Fruit fly (Drosophila melanogaster): Measurements from ENCODE around the gene CG9928.

Gene CG9928

DNA sequence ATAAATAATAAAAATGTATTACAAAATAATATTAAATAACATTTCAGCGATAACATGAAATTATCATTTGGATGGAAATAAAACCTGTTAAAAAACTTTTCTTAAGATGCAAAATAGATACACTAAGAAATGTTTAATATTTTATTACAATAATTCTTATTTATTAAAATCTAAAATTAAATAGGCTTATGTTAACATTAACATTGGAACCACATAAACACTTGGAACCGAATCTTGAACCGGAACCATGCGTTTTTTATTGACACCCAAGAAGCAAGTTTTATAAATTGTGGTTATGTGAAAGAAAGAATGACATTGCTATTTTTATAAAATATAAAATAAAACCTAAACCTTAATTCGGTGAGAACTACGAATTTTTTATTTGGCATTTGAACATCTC, 17.5 kb upstream of the CG9928 start, which contains the start of gene kmg:
Gene kmg (plus strand): TSS at position 301 of the 400 bp plus-strand sequence.
- TF ChIP-seq CG14655 (GFP tag; optimal IDR thresholded peaks at IDR 0.05) (no peak), CG8301 (tag; optimal IDR thresholded peaks at IDR 0.05) (no peak), gl (tag; optimal IDR thresholded peaks at IDR 0.05) (no peak), Pif1B (GFP tag; optimal IDR thresholded peaks at IDR 0.05) (no peak), CG32121 (GFP tag; IDR thresholded peaks at IDR 0.05) (no peak), fd96Ca (GFP tag; IDR thresholded peaks at IDR 0.05) (no peak), CG12605 (GFP tag; IDR thresholded peaks at IDR 0.05) (no peak), CG9948 (tag; optimal IDR thresholded peaks at IDR 0.05) (no peak), EcR (GFP tag; optimal IDR thresholded peaks at IDR 0.05) (no peak)

DNA sequence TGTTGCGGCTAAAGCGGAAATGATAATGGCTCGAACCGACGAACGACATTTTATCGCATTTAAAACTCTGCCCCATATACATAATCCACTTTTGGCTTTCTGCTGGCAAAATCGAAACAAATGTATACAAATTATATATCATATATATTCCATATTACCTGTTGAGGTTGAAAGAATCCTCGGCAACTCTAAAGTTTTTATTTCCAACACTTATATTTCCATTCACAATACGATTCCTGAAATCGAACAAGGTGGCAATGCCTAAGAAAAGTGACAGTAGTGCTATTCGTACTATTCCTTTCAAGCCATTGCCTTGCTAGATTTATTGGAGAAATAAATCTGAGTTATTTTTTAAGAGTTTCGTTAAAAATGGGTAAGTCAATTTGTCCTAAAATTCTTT, 15.8 kb upstream of the CG9928 start, which contains the start of gene Pk34A:
Gene Pk34A (plus strand): TSS at position 301 of the 400 bp plus-strand sequence.
- no peak for TF ChIP-seq CG9948 (tag; optimal IDR thresholded peaks at IDR 0.05)
- no peak for TF ChIP-seq Pif1A (GFP tag; optimal IDR thresholded peaks at IDR 0.05)
- TF ChIP-seq CG10348 (GFP tag; IDR thresholded peaks at IDR 0.05), result no peak
- no peak for TF ChIP-seq EcR (GFP tag; optimal IDR thresholded peaks at IDR 0.05)
- TF ChIP-seq Pif1B (GFP tag; optimal IDR thresholded peaks at IDR 0.05), result no peak
- no peak for TF ChIP-seq rn (GFP tag; IDR thresholded peaks at IDR 0.05)
- TF ChIP-seq Ets98B (GFP tag; IDR thresholded peaks at IDR 0.05), result no peak
- no peak for TF ChIP-seq CG14655 (GFP tag; optimal IDR thresholded peaks at IDR 0.05)
- no peak for TF ChIP-seq CG34367 (tag; optimal IDR thresholded peaks at IDR 0.05)
- TF ChIP-seq CG4496 (GFP tag; IDR thresholded peaks at IDR 0.05), result no peak

DNA sequence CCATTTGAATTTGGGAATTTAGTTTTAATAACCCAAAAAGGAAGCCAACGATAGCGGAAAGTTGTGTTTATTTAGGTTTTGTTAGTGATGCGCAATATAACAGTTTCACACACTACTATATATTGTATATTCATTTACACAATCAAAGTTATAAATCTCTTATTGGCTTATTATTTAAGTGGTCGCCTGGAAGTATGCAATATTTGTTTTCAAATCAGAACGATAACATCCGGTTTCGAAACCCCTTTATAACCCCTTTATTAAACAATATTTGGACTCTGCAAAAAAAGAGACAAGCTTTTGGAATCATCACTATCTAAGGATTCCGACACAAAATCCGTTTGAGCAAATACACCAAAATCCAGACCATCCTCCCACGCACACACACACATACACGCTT, 15.2 kb upstream of the CG9928 start:
- peak; percentile 25; the same call in 2 of the 3 replicates for TF ChIP-seq CG4496 (GFP tag; IDR thresholded peaks at IDR 0.05)
- no peak for TF ChIP-seq rn (GFP tag; IDR thresholded peaks at IDR 0.05)
- peak; percentile 29 for TF ChIP-seq Pif1A (GFP tag; optimal IDR thresholded peaks at IDR 0.05)
- TF ChIP-seq fd96Ca (GFP tag; IDR thresholded peaks at IDR 0.05), result no peak
- peak; percentile 6 for TF ChIP-seq Snoo (tag; optimal IDR thresholded peaks at IDR 0.05)

DNA sequence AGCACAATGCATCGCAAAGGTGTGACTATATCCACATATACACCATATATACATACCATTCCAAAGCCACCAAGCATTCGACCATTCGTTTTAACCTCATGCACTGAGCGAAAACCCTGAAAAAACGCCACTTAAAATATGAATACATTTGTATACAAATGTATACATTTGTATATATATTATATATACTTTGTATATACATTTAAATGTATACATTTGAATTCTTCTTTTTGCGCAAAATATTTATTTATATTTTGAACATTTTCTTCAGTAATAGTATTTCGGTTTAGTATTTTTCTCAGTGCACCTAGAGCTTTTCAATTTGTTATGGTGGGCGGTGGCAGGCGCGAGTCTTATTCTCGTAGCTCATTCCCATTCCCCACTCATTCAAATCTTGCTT, 13.6 kb upstream of the CG9928 start:
- TF ChIP-seq CG14655 (GFP tag; optimal IDR thresholded peaks at IDR 0.05), result peak; percentile 7
- peak; percentile 18 for TF ChIP-seq CG17806 (tag; optimal IDR thresholded peaks at IDR 0.05)
- TF ChIP-seq CG15710 (tag; optimal IDR thresholded peaks at IDR 0.05), result no peak
- TF ChIP-seq CG8159 (tag; optimal IDR thresholded peaks at IDR 0.05), result peak; percentile 17
- TF ChIP-seq Pif1A (GFP tag; optimal IDR thresholded peaks at IDR 0.05), result peak; percentile 53
- no peak for TF ChIP-seq fd96Ca (GFP tag; IDR thresholded peaks at IDR 0.05)
- peak; percentile 50 for TF ChIP-seq CG9948 (tag; optimal IDR thresholded peaks at IDR 0.05)

DNA sequence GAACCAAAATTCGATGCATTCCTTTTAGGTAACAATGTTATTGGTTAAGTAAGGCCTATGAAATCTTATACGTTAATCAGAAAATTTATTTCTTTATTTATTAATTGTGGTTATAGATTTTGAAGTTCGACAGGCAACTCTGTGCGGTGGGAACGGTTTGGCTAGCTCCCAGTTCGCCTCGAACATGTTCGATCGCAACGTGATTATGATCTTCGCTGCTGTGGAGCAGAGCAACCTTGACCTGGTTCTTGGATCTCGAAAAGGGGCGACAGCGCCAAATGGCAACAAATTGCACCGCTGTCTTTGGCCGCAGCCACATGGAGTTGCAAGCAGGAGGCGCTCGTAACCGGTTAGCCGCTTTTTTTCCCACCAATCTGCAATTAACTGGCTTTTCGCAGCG, 11.6 kb upstream of the CG9928 start:
- TF ChIP-seq CG13204 (GFP tag; optimal IDR thresholded peaks at IDR 0.05), result no peak
- TF ChIP-seq fd96Ca (GFP tag; IDR thresholded peaks at IDR 0.05), result no peak; the same call in 2 of the 3 replicates
- peak; percentile 45 for TF ChIP-seq EcR (GFP tag; optimal IDR thresholded peaks at IDR 0.05)
- no peak for TF ChIP-seq CG10348 (GFP tag; IDR thresholded peaks at IDR 0.05)
- no peak for TF ChIP-seq CG9948 (tag; optimal IDR thresholded peaks at IDR 0.05)
- no peak for TF ChIP-seq CG34367 (tag; optimal IDR thresholded peaks at IDR 0.05)
- TF ChIP-seq Pif1B (GFP tag; optimal IDR thresholded peaks at IDR 0.05), result no peak
- no peak for TF ChIP-seq CG12605 (GFP tag; IDR thresholded peaks at IDR 0.05)

DNA sequence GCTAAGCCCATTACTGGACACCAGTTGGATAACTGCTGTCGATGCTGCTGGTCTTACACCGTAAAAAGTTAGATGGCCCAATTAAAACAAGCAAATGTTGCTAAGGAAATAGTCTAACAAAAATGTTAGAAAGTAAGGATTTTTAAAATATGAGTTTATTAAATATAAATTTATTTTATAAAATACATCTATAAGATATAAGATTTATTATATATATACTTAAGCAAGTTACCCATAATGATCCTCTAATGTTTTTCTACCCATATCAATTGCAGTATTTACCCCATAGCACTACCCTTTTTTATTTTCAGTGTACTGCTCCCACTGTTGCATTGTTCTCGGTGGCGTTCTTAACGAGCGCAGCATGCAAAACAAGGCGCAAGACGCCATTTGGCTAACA, 3.6 kb upstream of the CG9928 start:
- TF ChIP-seq CG32121 (GFP tag; IDR thresholded peaks at IDR 0.05) (0 out of 2 replicates have a peak, but pooled peaks have one; percentile 25), CG8301 (tag; optimal IDR thresholded peaks at IDR 0.05) (peak; percentile 37), CG8159 (tag; optimal IDR thresholded peaks at IDR 0.05) (peak; percentile 89), CG15710 (tag; optimal IDR thresholded peaks at IDR 0.05) (peak; percentile 83), CG12605 (GFP tag; IDR thresholded peaks at IDR 0.05) (no peak), gl (tag; optimal IDR thresholded peaks at IDR 0.05) (peak; percentile 24), EcR (GFP tag; optimal IDR thresholded peaks at IDR 0.05) (no peak), fd96Ca (GFP tag; IDR thresholded peaks at IDR 0.05) (no peak), CG14655 (GFP tag; optimal IDR thresholded peaks at IDR 0.05) (peak; percentile 75), CG13204 (GFP tag; optimal IDR thresholded peaks at IDR 0.05) (peak; percentile 41), Snoo (tag; optimal IDR thresholded peaks at IDR 0.05) (peak; percentile 43), D1 (tag; optimal IDR thresholded peaks at IDR 0.05) (peak; percentile 56), CG9948 (tag; optimal IDR thresholded peaks at IDR 0.05) (peak; percentile 86), CG17806 (tag; optimal IDR thresholded peaks at IDR 0.05) (peak; percentile 81), CG34367 (tag; optimal IDR thresholded peaks at IDR 0.05) (peak; percentile 68)

DNA sequence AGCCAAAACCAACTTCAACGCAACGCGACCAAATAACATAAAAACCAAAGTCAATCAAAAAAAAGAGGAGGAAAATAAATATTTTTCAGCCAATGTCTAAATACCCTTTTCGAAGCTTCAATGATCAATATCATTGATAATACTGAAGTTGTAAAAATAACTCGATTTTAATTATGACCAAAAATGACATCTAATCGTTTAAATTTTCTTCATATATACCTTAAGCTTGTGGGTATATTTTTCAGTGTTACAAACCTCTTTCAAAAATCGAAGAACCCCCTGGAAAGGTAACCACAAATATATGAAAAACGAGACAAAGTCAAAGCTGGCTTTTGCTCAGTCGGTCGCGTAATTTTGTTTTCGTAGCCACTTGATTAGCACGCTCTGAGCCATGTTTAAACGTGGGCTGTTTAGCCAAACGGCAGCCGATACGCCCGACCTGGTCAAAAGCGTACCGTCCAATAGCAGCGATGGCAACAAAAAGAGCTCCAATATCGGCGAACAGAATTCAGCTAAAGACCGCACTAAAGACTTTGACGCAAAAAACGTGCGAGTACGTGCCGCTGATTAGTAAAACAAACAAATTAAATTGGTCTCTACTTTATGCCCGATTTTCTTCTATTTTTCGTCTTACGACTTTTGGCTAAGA, 2.5 kb upstream of the CG9928 start:
- TF ChIP-seq rn (GFP tag; IDR thresholded peaks at IDR 0.05) (peak; percentile 50; the same call in 1 of the 2 replicates), CG14655 (GFP tag; optimal IDR thresholded peaks at IDR 0.05) (peak; percentile 30), CG8301 (tag; optimal IDR thresholded peaks at IDR 0.05) (peak; percentile 18), gl (tag; optimal IDR thresholded peaks at IDR 0.05) (no peak), CG32121 (GFP tag; IDR thresholded peaks at IDR 0.05) (peak; percentile 73), fd96Ca (GFP tag; IDR thresholded peaks at IDR 0.05) (0 out of 3 replicates have a peak, but pooled peaks have one; percentile 23), Pif1B (GFP tag; optimal IDR thresholded peaks at IDR 0.05) (peak; percentile 8), CG34367 (tag; optimal IDR thresholded peaks at IDR 0.05) (no peak), CG15710 (tag; optimal IDR thresholded peaks at IDR 0.05) (no peak), CG17806 (tag; optimal IDR thresholded peaks at IDR 0.05) (peak; percentile 1), Ets98B (GFP tag; IDR thresholded peaks at IDR 0.05) (0 out of 2 replicates have a peak, but pooled peaks have one; percentile 34), EcR (GFP tag; optimal IDR thresholded peaks at IDR 0.05) (no peak), CG4496 (GFP tag; IDR thresholded peaks at IDR 0.05) (peak; percentile 66; the same call in 2 of the 3 replicates), CG8159 (tag; optimal IDR thresholded peaks at IDR 0.05) (peak; percentile 24), CG9948 (tag; optimal IDR thresholded peaks at IDR 0.05) (no peak)

Measured in whole organism, pupa.